Fruit fly (Drosophila melanogaster) whole organism, embryonic: ENCODE results near the gene DIP-alpha.

ENCODE experiments used
- Aef1 ChIP-seq: fragments of 200-800 bp; sonication (Bioruptor generic); IDR thresholded peaks from 3 replicates; pipeline ENCODE4 v1.3.6; 2022; ENCODE audit warnings: missing biosample characterization, missing genetic modification characterization
- Antp ChIP-seq: fragments of 200-800 bp; sonication (Bioruptor generic); optimal IDR thresholded peaks from 3 replicates; lab custom pipeline; 2016; ENCODE audit warnings: missing biosample characterization, missing genetic modification characterization
- B-H1 ChIP-seq: fragments of 200-800 bp; sonication (Bioruptor generic); IDR thresholded peaks from 3 replicates; pipeline ENCODE4 v1.3.6; 2022; ENCODE audit warnings: missing biosample characterization, missing genetic modification characterization
- Bteb2 ChIP-seq: fragments of 200-800 bp; sonication (Bioruptor generic); optimal IDR thresholded peaks from 2 replicates; lab custom pipeline; 2016; ENCODE audit warnings: missing biosample characterization, missing genetic modification characterization
- CG11247 ChIP-seq: fragments of 200-800 bp; sonication (Bioruptor generic); IDR thresholded peaks from 2 replicates; pipeline ENCODE4 v1.3.6; 2022; ENCODE audit warnings: missing biosample characterization, missing genetic modification characterization
- CG15696 ChIP-seq: fragments of 200-800 bp; sonication (Bioruptor generic); optimal IDR thresholded peaks from 2 replicates; lab custom pipeline; 2019; ENCODE audit warnings: missing biosample characterization, mild to moderate bottlenecking, missing genetic modification characterization, moderate library complexity
- CG17912 ChIP-seq: fragments of 200-800 bp; sonication (Bioruptor generic); optimal IDR thresholded peaks from 2 replicates; lab custom pipeline; 2018; ENCODE audit warnings: missing biosample characterization, mild to moderate bottlenecking, missing genetic modification characterization
- CG3065 ChIP-seq: fragments of 200-800 bp; sonication (Bioruptor generic); optimal IDR thresholded peaks from 2 replicates; lab custom pipeline; 2016; ENCODE audit warnings: missing biosample characterization, missing genetic modification characterization
- CG31224 ChIP-seq: fragments of 200-800 bp; sonication (Bioruptor generic); IDR thresholded peaks from 2 replicates; pipeline ENCODE4 v1.3.6; 2022; ENCODE audit warnings: missing biosample characterization, missing genetic modification characterization
- CG32532 ChIP-seq: fragments of 200-800 bp; sonication (Bioruptor generic); IDR thresholded peaks from 2 replicates; pipeline ENCODE4 v1.3.6; 2022; ENCODE audit warnings: missing biosample characterization, missing genetic modification characterization
- CG33557 ChIP-seq: fragments of 200-800 bp; sonication (Bioruptor generic); optimal IDR thresholded peaks from 2 replicates; lab custom pipeline; 2019; ENCODE audit warnings: missing biosample characterization, mild to moderate bottlenecking, missing genetic modification characterization, moderate library complexity
- CG4707 ChIP-seq: fragments of 200-800 bp; sonication (Bioruptor generic); optimal IDR thresholded peaks from 2 replicates; lab custom pipeline; 2018; ENCODE audit warnings: missing biosample characterization, mild to moderate bottlenecking, missing genetic modification characterization, moderate library complexity
- CG6689 ChIP-seq: fragments of 200-800 bp; sonication (Bioruptor generic); IDR thresholded peaks from 2 replicates; pipeline ENCODE4 v1.3.6; 2022; ENCODE audit warnings: missing biosample characterization, missing genetic modification characterization
- CG7372 ChIP-seq: fragments of 200-800 bp; sonication (Bioruptor generic); IDR thresholded peaks from 2 replicates; pipeline ENCODE4 v1.3.6; 2022; ENCODE audit warnings: missing biosample characterization, missing genetic modification characterization
- CG7745 ChIP-seq: fragments of 200-800 bp; sonication (Bioruptor generic); optimal IDR thresholded peaks from 2 replicates; lab custom pipeline; 2018; ENCODE audit warnings: missing biosample characterization, mild to moderate bottlenecking, missing genetic modification characterization, moderate library complexity
- CG8281 ChIP-seq: fragments of 200-800 bp; sonication (Bioruptor generic); optimal IDR thresholded peaks from 2 replicates; lab custom pipeline; 2018; ENCODE audit warnings: missing biosample characterization, mild to moderate bottlenecking, missing genetic modification characterization, moderate library complexity
- CG9437 ChIP-seq: fragments of 200-800 bp; sonication (Bioruptor generic); optimal IDR thresholded peaks from 2 replicates; lab custom pipeline; 2018; ENCODE audit warnings: missing biosample characterization, mild to moderate bottlenecking, missing genetic modification characterization
- CTCF ChIP-seq: fragments of 200-800 bp; sonication (Bioruptor generic); optimal IDR thresholded peaks from 2 replicates; lab custom pipeline; 2017; ENCODE audit warnings: missing biosample characterization, mild to moderate bottlenecking, missing genetic modification characterization, moderate library complexity
- Chrac-16 ChIP-seq: fragments of 200-800 bp; sonication (Bioruptor generic); optimal IDR thresholded peaks from 3 replicates; lab custom pipeline; 2016; ENCODE audit warnings: missing biosample characterization, missing genetic modification characterization
- CoRest ChIP-seq: fragments of 200-800 bp; sonication (Bioruptor generic); optimal IDR thresholded peaks from 3 replicates; lab custom pipeline; 2018; ENCODE audit warnings: missing biosample characterization, mild to moderate bottlenecking, missing genetic modification characterization, moderate library complexity
- Dbx ChIP-seq: fragments of 200-800 bp; sonication (Bioruptor generic); IDR thresholded peaks from 3 replicates; pipeline ENCODE4 v1.3.6; 2022; ENCODE audit warnings: missing biosample characterization, missing genetic modification characterization
- Dfd ChIP-seq, 2 experiments: fragments of >200 bp; optimal IDR thresholded peaks; 2 replicates each; lab custom pipeline; 2017; ENCODE audit warnings: missing biosample characterization in 2 of 2, missing genetic modification characterization in 2 of 2
- Dip3 ChIP-seq: fragments of 200-800 bp; sonication (Bioruptor generic); optimal IDR thresholded peaks from 3 replicates; lab custom pipeline; 2016; ENCODE audit warnings: missing biosample characterization, missing genetic modification characterization
- E2f2 ChIP-seq: fragments of 200-800 bp; sonication (Bioruptor generic); IDR thresholded peaks from 2 replicates; pipeline ENCODE4 v1.3.6; 2022; ENCODE audit warnings: missing biosample characterization, missing genetic modification characterization
- ERR ChIP-seq: fragments of 200-800 bp; sonication (Bioruptor generic); optimal IDR thresholded peaks from 2 replicates; lab custom pipeline; 2016; ENCODE audit warnings: missing biosample characterization, missing genetic modification characterization
- Kr ChIP-seq: fragments of 200-800 bp; sonication (Bioruptor generic); optimal IDR thresholded peaks from 2 replicates; lab custom pipeline; 2017; ENCODE audit warnings: missing biosample characterization, mild to moderate bottlenecking, missing genetic modification characterization
- Mad ChIP-seq: fragments of 200-800 bp; sonication (Bioruptor generic); optimal IDR thresholded peaks from 2 replicates; lab custom pipeline; 2016; ENCODE audit warnings: missing biosample characterization, missing genetic modification characterization
- Med ChIP-seq: fragments of 200-800 bp; sonication (Bioruptor generic); peaks from one replicate; lab custom pipeline; 2016; ENCODE audit warnings: missing biosample characterization, missing genetic modification characterization, mild to moderate bottlenecking, inconsistent platforms, moderate library complexity
- Nf-YA ChIP-seq: fragments of 200-800 bp; sonication (Bioruptor generic); IDR thresholded peaks from 2 replicates; pipeline ENCODE4 v1.3.6; 2022; ENCODE audit warnings: missing biosample characterization, missing genetic modification characterization
- Scr ChIP-seq: fragments of 200-800 bp; sonication (Bioruptor generic); IDR thresholded peaks from 2 replicates; pipeline ENCODE4 v1.3.6; 2022; ENCODE audit warnings: missing biosample characterization, missing genetic modification characterization; ENCODE audit not compliant: partially characterized antibody
- aop ChIP-seq: fragments of 200-800 bp; sonication (Bioruptor generic); IDR thresholded peaks from 2 replicates; pipeline ENCODE4 v1.3.6; 2022; ENCODE audit warnings: missing biosample characterization, missing genetic modification characterization
- bbx ChIP-seq: fragments of 200-800 bp; sonication (Bioruptor generic); IDR thresholded peaks from 2 replicates; pipeline ENCODE4 v1.3.6; 2022; ENCODE audit warnings: missing biosample characterization, missing genetic modification characterization; ENCODE audit not compliant: partially characterized antibody
- dati ChIP-seq: fragments of 200-800 bp; sonication (Bioruptor generic); IDR thresholded peaks from 2 replicates; pipeline ENCODE4 v1.3.6; 2022; ENCODE audit warnings: missing biosample characterization, missing genetic modification characterization
- dpn ChIP-seq, 2 experiments: fragments of 200-800 bp; sonication (Bioruptor generic); optimal IDR thresholded peaks; 3 replicates each; lab custom pipeline; 2016; ENCODE audit warnings: missing biosample characterization in 2 of 2, missing genetic modification characterization in 2 of 2
- exex ChIP-seq: fragments of 200-800 bp; sonication (Bioruptor generic); optimal IDR thresholded peaks from 4 replicates; lab custom pipeline; 2018; ENCODE audit warnings: missing biosample characterization, mild to moderate bottlenecking, missing genetic modification characterization, moderate library complexity
- fru ChIP-seq: fragments of >200 bp; optimal IDR thresholded peaks from 2 replicates; lab custom pipeline; 2017
- jumu ChIP-seq: fragments of 200-800 bp; sonication (Bioruptor generic); optimal IDR thresholded peaks from 3 replicates; lab custom pipeline; 2016; ENCODE audit warnings: missing biosample characterization, missing genetic modification characterization
- klu ChIP-seq: fragments of 200-800 bp; sonication (Bioruptor generic); IDR thresholded peaks from 2 replicates; pipeline ENCODE4 v1.3.6; 2022; ENCODE audit warnings: missing biosample characterization, missing genetic modification characterization
- lov ChIP-seq, 2 experiments: fragments of 200-800 bp in 1 of 2; fragments of >200 bp in 1 of 2; sonication (Bioruptor generic) in 1 of 2; IDR thresholded peaks in 1 of 2; optimal IDR thresholded peaks in 1 of 2; 2 replicates in 1 of 2; 3 replicates in 1 of 2; pipeline versions ENCODE4 v1.3.6 to Lab custom; 2017 to 2022; ENCODE audit warnings: missing biosample characterization in 1 of 2, missing genetic modification characterization in 1 of 2
- mld ChIP-seq: fragments of 200-800 bp; sonication (Bioruptor generic); IDR thresholded peaks from 3 replicates; pipeline ENCODE4 v1.3.6; 2022; ENCODE audit warnings: missing biosample characterization, missing genetic modification characterization; ENCODE audit not compliant: partially characterized antibody
- oc ChIP-seq: fragments of 200-800 bp; sonication (Bioruptor generic); optimal IDR thresholded peaks from 2 replicates; lab custom pipeline; 2018; ENCODE audit warnings: missing biosample characterization, mild to moderate bottlenecking, missing genetic modification characterization, moderate library complexity
- odd ChIP-seq: fragments of 200-800 bp; sonication (Bioruptor generic); optimal IDR thresholded peaks from 2 replicates; lab custom pipeline; 2017; ENCODE audit warnings: missing biosample characterization, mild to moderate bottlenecking, missing genetic modification characterization
- p53 ChIP-seq: fragments of 200-800 bp; sonication (Bioruptor generic); optimal IDR thresholded peaks from 2 replicates; lab custom pipeline; 2016; ENCODE audit warnings: missing biosample characterization, missing genetic modification characterization
- psq ChIP-seq: fragments of 200-800 bp; sonication (Bioruptor generic); optimal IDR thresholded peaks from 2 replicates; lab custom pipeline; 2017; ENCODE audit warnings: missing biosample characterization, missing genetic modification characterization
- sim ChIP-seq: fragments of 200-800 bp; sonication (Bioruptor generic); IDR thresholded peaks from 2 replicates; pipeline ENCODE4 v1.3.6; 2022; ENCODE audit warnings: missing biosample characterization, missing genetic modification characterization
- toy ChIP-seq: fragments of 200-800 bp; sonication (Bioruptor generic); IDR thresholded peaks from 2 replicates; pipeline ENCODE4 v1.3.6; 2022; ENCODE audit warnings: missing biosample characterization, missing genetic modification characterization
- tup ChIP-seq: fragments of 200-800 bp; sonication (Bioruptor generic); optimal IDR thresholded peaks from 2 replicates; lab custom pipeline; 2016; ENCODE audit warnings: missing biosample characterization, mild to moderate bottlenecking, missing genetic modification characterization, moderate library complexity
- vvl ChIP-seq: fragments of 200-800 bp; sonication (Bioruptor generic); IDR thresholded peaks from 2 replicates; pipeline ENCODE4 v1.3.6; 2022; ENCODE audit warnings: missing biosample characterization, missing genetic modification characterization
- zen2 ChIP-seq: fragments of 200-800 bp; sonication (Bioruptor generic); IDR thresholded peaks from 3 replicates; pipeline ENCODE4 v1.3.6; 2022; ENCODE audit warnings: missing biosample characterization, missing genetic modification characterization; ENCODE audit not compliant: partially characterized antibody

Gene DIP-alpha

DNA sequence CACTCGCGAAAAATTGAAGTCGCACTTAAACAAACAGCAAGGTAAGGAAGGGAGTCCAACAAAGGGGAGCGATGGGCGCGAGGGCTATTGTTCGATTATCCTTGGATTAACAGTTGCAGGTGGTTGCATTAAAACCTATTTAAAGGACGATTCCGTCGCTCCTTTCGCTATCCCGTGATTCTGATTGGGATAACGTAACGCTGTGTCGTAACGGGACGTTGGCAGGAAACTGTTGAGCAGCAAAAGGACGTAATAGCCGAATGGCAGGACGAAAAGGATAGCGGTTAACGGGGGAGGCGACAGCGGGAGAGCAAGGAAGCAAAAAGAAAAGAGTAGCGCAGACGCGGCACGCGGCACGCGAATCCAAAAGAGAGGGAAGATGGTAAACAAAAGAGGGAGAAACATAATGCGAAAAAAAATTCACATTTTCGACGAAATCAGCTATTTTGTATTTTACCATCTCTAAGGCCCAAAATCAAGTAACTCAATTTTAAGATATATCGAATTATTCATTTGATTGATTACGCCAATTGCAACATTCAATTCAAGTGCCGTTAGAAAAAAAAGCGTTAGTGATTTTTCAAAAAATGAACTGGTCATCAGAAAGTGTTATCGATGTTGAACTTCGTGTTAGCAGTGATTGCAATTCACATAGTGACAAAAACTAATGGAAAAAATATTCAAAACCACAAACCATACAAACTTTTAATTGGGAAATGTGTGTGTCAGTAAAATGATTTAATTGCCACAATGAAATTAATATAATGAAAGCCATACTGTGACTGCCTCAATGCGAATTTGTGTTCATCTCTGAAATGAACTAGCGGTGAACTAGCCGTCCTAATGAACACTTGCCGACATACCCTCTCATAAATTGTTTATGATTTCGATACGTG lies 89.1 kb downstream of the DIP-alpha start, which contains the start of the genes CG10804 and CG10802 (continued):
- peak; percentile 70 for TF ChIP-seq Bteb2 (GFP tag; lab: Kevin White, UChicago)
- peak; percentile 69 for TF ChIP-seq Mad (GFP tag; lab: Kevin White, UChicago)
- peak; percentile 82 for TF ChIP-seq klu
- no peak for TF ChIP-seq fru (lab: Kevin White, UChicago)
- peak; percentile 53 for TF ChIP-seq tup (GFP tag; lab: Kevin White, UChicago)
- peak; percentile 26 for TF ChIP-seq psq (GFP tag; lab: Kevin White, UChicago)
- peak; percentile 71 for TF ChIP-seq CG31224 (GFP tag; lab: Robert Waterston, UW)
- TF ChIP-seq zen2 (GFP tag; lab: Robert Waterston, UW): no peak; the same call in 2 of the 3 replicates
- peak; percentile 83 for TF ChIP-seq jumu (GFP tag; lab: Kevin White, UChicago)
- TF ChIP-seq lov (optimal IDR thresholded peaks at IDR 0.05; lab: Kevin White, UChicago): no peak
- peak; percentile 64; the same call in 1 of the 3 replicates for TF ChIP-seq lov (GFP tag; IDR thresholded peaks at IDR 0.05; lab: Robert Waterston, UW)
- TF ChIP-seq Med (GFP tag; lab: Kevin White, UChicago): peak; percentile 97
- TF ChIP-seq Scr: peak; percentile 80
- peak; percentile 95 for TF ChIP-seq CG9437 (GFP tag; lab: Kevin White, UChicago)
- peak; percentile 71 for TF ChIP-seq E2f2 (GFP tag; lab: Robert Waterston, UW)
- TF ChIP-seq dati: 0 out of 2 replicates have a peak, but pooled peaks have one; percentile 45
- peak; percentile 41 for TF ChIP-seq ERR
- peak; percentile 78 for TF ChIP-seq sim (GFP tag; lab: Robert Waterston, UW)
- TF ChIP-seq CG7745: no peak
- no peak for TF ChIP-seq CTCF (GFP tag; lab: Kevin White, UChicago)
- TF ChIP-seq toy: peak; percentile 38; the same call in 1 of the 2 replicates
- TF ChIP-seq Dip3 (GFP tag; lab: Kevin White, UChicago): peak; percentile 77
- peak; percentile 21 for TF ChIP-seq CG3065 (GFP tag; lab: Kevin White, UChicago)
- TF ChIP-seq aop: no peak
- no peak for TF ChIP-seq CG8281 (tag; lab: Kevin White, UChicago)
- TF ChIP-seq oc (tag; lab: Kevin White, UChicago): no peak
- TF ChIP-seq Dfd (GFP tag; optimal IDR thresholded peaks at IDR 0.05; lab: Kevin White, UChicago): no peak
- peak; percentile 77 for TF ChIP-seq CG11247 (GFP tag; lab: Robert Waterston, UW)
- no peak for TF ChIP-seq bbx (GFP tag; lab: Robert Waterston, UW)
- no peak for TF ChIP-seq odd (GFP tag; lab: Kevin White, UChicago)
- 0 out of 2 replicates have a peak, but pooled peaks have one; percentile 35 for TF ChIP-seq Nf-YA (GFP tag; lab: Robert Waterston, UW)
- peak; percentile 85 for TF ChIP-seq CoRest
- TF ChIP-seq B-H1 (GFP tag; lab: Robert Waterston, UW): peak; percentile 79
- peak; percentile 85 for TF ChIP-seq CG32532 (GFP tag; lab: Robert Waterston, UW)
- TF ChIP-seq Antp (GFP tag; lab: Kevin White, UChicago): peak; percentile 85
- TF ChIP-seq CG15696: peak; percentile 55
- no peak for TF ChIP-seq CG4707 (GFP tag; lab: Kevin White, UChicago)
- TF ChIP-seq vvl (GFP tag; lab: Robert Waterston, UW): peak; percentile 93
- peak; percentile 38 for TF ChIP-seq exex (tag; lab: Kevin White, UChicago)
- TF ChIP-seq p53: peak; percentile 52
- no peak for TF ChIP-seq mld (GFP tag; lab: Robert Waterston, UW)
- peak; percentile 87 for TF ChIP-seq CG7372 (GFP tag; lab: Robert Waterston, UW)
- peak; percentile 79 to 82 for TF ChIP-seq dpn (GFP tag; optimal IDR thresholded peaks at IDR 0.05; lab: Kevin White, UChicago)
- TF ChIP-seq CG17912 (GFP tag; lab: Kevin White, UChicago): no peak
- peak; percentile 84 for TF ChIP-seq Chrac-16 (GFP tag; lab: Kevin White, UChicago)
- peak; percentile 17 for TF ChIP-seq CG33557 (GFP tag; lab: Kevin White, UChicago)
- no peak for TF ChIP-seq Kr
- peak; percentile 87 for TF ChIP-seq CG6689
- TF ChIP-seq Aef1 (GFP tag; lab: Robert Waterston, UW): peak; percentile 84
- TF ChIP-seq Dbx (GFP tag; lab: Robert Waterston, UW): peak; percentile 83
